Fruit fly (Drosophila melanogaster): ENCODE data around the gene Grip.
A peak's percentile ranks its signal among the peaks of the same experiment; 100 is the strongest.

The Grip gene

dm6 chrX:6031692-6032091 is 65.6 kb downstream of the Grip start (continued):
- TF ChIP-seq Hr39 (optimal IDR thresholded peaks at IDR 0.05) = no peak
- TF ChIP-seq H15 (GFP tag; IDR thresholded peaks at IDR 0.05) = peak; percentile 67; the same call in 2 of the 3 replicates
- peak; percentile 65 for TF ChIP-seq CG12104 (GFP tag; optimal IDR thresholded peaks at IDR 0.05)
- TF ChIP-seq vnd (GFP tag; IDR thresholded peaks at IDR 0.05; ENCODE audit: partially characterized antibody) = no peak
- no peak for TF ChIP-seq CG7928 (GFP tag; optimal IDR thresholded peaks at IDR 0.05)
- TF ChIP-seq aop (GFP tag; IDR thresholded peaks at IDR 0.05) = 0 out of 2 replicates have a peak, but pooled peaks have one; percentile 23
- no peak for TF ChIP-seq BEAF-32 (GFP tag; optimal IDR thresholded peaks at IDR 0.05)
- peak; percentile 63 for TF ChIP-seq CG2875 (GFP tag; optimal IDR thresholded peaks at IDR 0.05)
- no peak for TF ChIP-seq CG10321 (GFP tag; IDR thresholded peaks at IDR 0.05)
- TF ChIP-seq CG11504 (tag; optimal IDR thresholded peaks at IDR 0.05) = peak; percentile 85
- TF ChIP-seq CG17328 (GFP tag; IDR thresholded peaks at IDR 0.05) = peak; percentile 90
- peak; percentile 82 for TF ChIP-seq tin (GFP tag; optimal IDR thresholded peaks at IDR 0.05)
- TF ChIP-seq repo (GFP tag; optimal IDR thresholded peaks at IDR 0.05) = peak; percentile 66
- no peak for TF ChIP-seq usp (GFP tag; optimal IDR thresholded peaks at IDR 0.05)
- TF ChIP-seq Adf1 (GFP tag; IDR thresholded peaks at IDR 0.05) = peak; percentile 27; the same call in 1 of the 2 replicates
- TF ChIP-seq CG4424 (GFP tag; optimal IDR thresholded peaks at IDR 0.05) = peak; percentile 82
- TF ChIP-seq CG17802 (tag; optimal IDR thresholded peaks at IDR 0.05) = peak; percentile 38
- TF ChIP-seq C15 (GFP tag; IDR thresholded peaks at IDR 0.05) = no peak
- TF ChIP-seq Vsx1 (GFP tag; optimal IDR thresholded peaks at IDR 0.05) = peak; percentile 47
- peak; percentile 51 for TF ChIP-seq gro (GFP tag; optimal IDR thresholded peaks at IDR 0.05)
- TF ChIP-seq gce (GFP tag; IDR thresholded peaks at IDR 0.05) = peak; percentile 57; the same call in 1 of the 3 replicates
- no peak for TF ChIP-seq corto (GFP tag; optimal IDR thresholded peaks at IDR 0.05)
- peak; percentile 76 for TF ChIP-seq CG32767 (GFP tag; IDR thresholded peaks at IDR 0.05)
- TF ChIP-seq CG12299 (tag; optimal IDR thresholded peaks at IDR 0.05) = peak; percentile 74
- peak; percentile 64 for TF ChIP-seq kay (GFP tag; optimal IDR thresholded peaks at IDR 0.05)
- peak; percentile 76 for TF ChIP-seq E2f1 (GFP tag; IDR thresholded peaks at IDR 0.05)
- TF ChIP-seq CG12769 (tag; optimal IDR thresholded peaks at IDR 0.05) = peak; percentile 83
- TF ChIP-seq Optix (GFP tag; IDR thresholded peaks at IDR 0.05) = peak; percentile 73
- TF ChIP-seq Ets97D (GFP tag; optimal IDR thresholded peaks at IDR 0.05) = peak; percentile 32
- TF ChIP-seq ac (GFP tag; optimal IDR thresholded peaks at IDR 0.05) = peak; percentile 63
- 0 out of 2 replicates have a peak, but pooled peaks have one; percentile 19 for TF ChIP-seq klu (GFP tag; IDR thresholded peaks at IDR 0.05)
- peak; percentile 67 for TF ChIP-seq sens-2 (GFP tag; IDR thresholded peaks at IDR 0.05)
- TF ChIP-seq CG3847 (GFP tag; IDR thresholded peaks at IDR 0.05) = peak; percentile 60
- peak; percentile 82 for TF ChIP-seq dysf (GFP tag; IDR thresholded peaks at IDR 0.05)
- peak; percentile 81 for TF ChIP-seq chn (GFP tag; optimal IDR thresholded peaks at IDR 0.05)
- no peak for TF ChIP-seq yki (optimal IDR thresholded peaks at IDR 0.05)
- TF ChIP-seq CG4360 (GFP tag; IDR thresholded peaks at IDR 0.05) = no peak
- TF ChIP-seq tap (tag; optimal IDR thresholded peaks at IDR 0.05) = peak; percentile 76
- peak; percentile 97 for TF ChIP-seq sens (GFP tag)
- peak; percentile 59 for TF ChIP-seq CG14667 (GFP tag; IDR thresholded peaks at IDR 0.05)
- no peak for TF ChIP-seq hbn (GFP tag; IDR thresholded peaks at IDR 0.05; ENCODE audit: partially characterized antibody)
- TF ChIP-seq Mrtf (GFP tag; IDR thresholded peaks at IDR 0.05) = peak; percentile 67; the same call in 2 of the 3 replicates
- TF ChIP-seq row (GFP tag; IDR thresholded peaks at IDR 0.05) = peak; percentile 88
- peak; percentile 36 for TF ChIP-seq CG4707 (GFP tag; optimal IDR thresholded peaks at IDR 0.05)
- TF ChIP-seq HmgD (GFP tag; optimal IDR thresholded peaks at IDR 0.05) = peak; percentile 37
- peak; percentile 86 for TF ChIP-seq CG7556 (GFP tag; optimal IDR thresholded peaks at IDR 0.05)
- peak; percentile 84 for TF ChIP-seq vvl (GFP tag; IDR thresholded peaks at IDR 0.05)
- peak; percentile 79 for TF ChIP-seq CG10959 (GFP tag; IDR thresholded peaks at IDR 0.05)
- peak; percentile 47 for TF ChIP-seq CG3163 (GFP tag; optimal IDR thresholded peaks at IDR 0.05)
- peak; percentile 57 for TF ChIP-seq HLH54F (GFP tag; optimal IDR thresholded peaks at IDR 0.05)
- peak; percentile 82 for TF ChIP-seq sisA (GFP tag; IDR thresholded peaks at IDR 0.05)
- 0 out of 2 replicates have a peak, but pooled peaks have one; percentile 25 for TF ChIP-seq gt (GFP tag; IDR thresholded peaks at IDR 0.05)
- TF ChIP-seq Rx (GFP tag; IDR thresholded peaks at IDR 0.05) = peak; percentile 48; the same call in 1 of the 2 replicates
